Worm (Caenorhabditis elegans) whole organism, L3 larva: ENCODE measurements around the gene R02F2.9.

Experiments used
- ZK546.5 ChIP-seq: sonication (generic microtip); optimal IDR thresholded peaks from 2 replicates; lab custom pipeline; 2017; ENCODE audit warnings: missing biosample characterization, missing genetic modification characterization
- aly-2 ChIP-seq: fragments of 150-350 bp; optimal IDR thresholded peaks from 2 replicates; lab custom pipeline; 2014; ENCODE audit warnings: missing biosample characterization, missing genetic modification characterization
- ama-1 ChIP-seq: fragments of 150-350 bp; optimal IDR thresholded peaks from 2 replicates; lab custom pipeline; 2018
- ceh-16 ChIP-seq: sonication (generic microtip); optimal IDR thresholded peaks from 2 replicates; lab custom pipeline; 2017; ENCODE audit warnings: missing biosample characterization, missing genetic modification characterization
- ceh-9 ChIP-seq: sonication (generic microtip); optimal IDR thresholded peaks from 2 replicates; lab custom pipeline; 2018; ENCODE audit warnings: missing biosample characterization, missing genetic modification characterization
- daf-12 ChIP-seq: fragments of 150-350 bp; optimal IDR thresholded peaks from 2 replicates; lab custom pipeline; 2014; ENCODE audit warnings: missing biosample characterization, missing genetic modification reagents, missing genetic modification characterization
- egl-27 ChIP-seq: sonication (generic microtip); optimal IDR thresholded peaks from 4 replicates; lab custom pipeline; 2017; ENCODE audit warnings: missing biosample characterization, missing genetic modification reagents, missing genetic modification characterization
- egl-5 ChIP-seq: fragments of 150-350 bp; optimal IDR thresholded peaks from 2 replicates; lab custom pipeline; 2017; ENCODE audit warnings: missing biosample characterization, missing genetic modification reagents, missing genetic modification characterization, inconsistent platforms
- elt-1 ChIP-seq: fragments of 150-350 bp; optimal IDR thresholded peaks from 2 replicates; lab custom pipeline; 2014; ENCODE audit warnings: missing biosample characterization, missing genetic modification characterization
- elt-2 ChIP-seq: sonication (generic microtip); optimal IDR thresholded peaks from 2 replicates; lab custom pipeline; 2016; ENCODE audit warnings: missing genetic modification reagents, mild to moderate bottlenecking, missing genetic modification characterization, missing compliant biosample characterization
- elt-3 ChIP-seq, 3 experiments: fragments of 150-350 bp in 1 of 3; sonication (generic microtip) in 2 of 3; optimal IDR thresholded peaks; 2 replicates in 2 of 3; 4 replicates in 1 of 3; lab custom pipeline; 2014 to 2017; ENCODE audit warnings: missing biosample characterization in 3 of 3, missing genetic modification characterization in 3 of 3
- eor-1 ChIP-seq, 2 experiments: fragments of 150-350 bp; optimal IDR thresholded peaks; 2 replicates each; lab custom pipeline; 2014 to 2018; ENCODE audit warnings: missing biosample characterization in 2 of 2, missing genetic modification characterization in 2 of 2
- fkh-10 ChIP-seq: sonication (generic microtip); optimal IDR thresholded peaks from 2 replicates; lab custom pipeline; 2017; ENCODE audit warnings: missing biosample characterization, missing genetic modification reagents, missing genetic modification characterization
- fkh-2 ChIP-seq: fragments of 150-350 bp; optimal IDR thresholded peaks from 2 replicates; lab custom pipeline; 2014; ENCODE audit warnings: missing biosample characterization, missing genetic modification reagents, missing genetic modification characterization
- fos-1 ChIP-seq: fragments of 150-350 bp; optimal IDR thresholded peaks from 2 replicates; lab custom pipeline; 2014; ENCODE audit warnings: missing biosample characterization, missing genetic modification characterization
- lin-15B ChIP-seq: fragments of 150-350 bp; optimal IDR thresholded peaks from 2 replicates; lab custom pipeline; 2014; ENCODE audit warnings: missing biosample characterization, missing genetic modification characterization
- lin-39 ChIP-seq: fragments of 150-350 bp; optimal IDR thresholded peaks from 2 replicates; lab custom pipeline; 2018; ENCODE audit warnings: missing biosample characterization, missing genetic modification reagents, missing genetic modification characterization
- lsy-12 ChIP-seq: sonication (generic microtip); optimal IDR thresholded peaks from 2 replicates; lab custom pipeline; 2016; ENCODE audit warnings: mild to moderate bottlenecking, missing genetic modification characterization, missing compliant biosample characterization
- mml-1 ChIP-seq: fragments of 150-350 bp; sonication (generic microtip); optimal IDR thresholded peaks from 3 replicates; lab custom pipeline; 2014; ENCODE audit warnings: missing biosample characterization, missing genetic modification characterization
- nfya-1 ChIP-seq: sonication (generic microtip); optimal IDR thresholded peaks from 2 replicates; lab custom pipeline; 2017; ENCODE audit warnings: missing genetic modification characterization, mild to moderate bottlenecking, missing compliant biosample characterization, antibody characterized with exemption, moderate library complexity; ENCODE audit not compliant: insufficient read depth
- nhr-12 ChIP-seq: fragments of 150-350 bp; optimal IDR thresholded peaks from 2 replicates; lab custom pipeline; 2014; ENCODE audit warnings: missing biosample characterization, missing genetic modification characterization
- nhr-23 ChIP-seq: fragments of 150-350 bp; optimal IDR thresholded peaks from 2 replicates; lab custom pipeline; 2014; ENCODE audit warnings: missing biosample characterization, missing genetic modification reagents, missing genetic modification characterization
- nhr-237 ChIP-seq: fragments of 150-350 bp; optimal IDR thresholded peaks from 2 replicates; lab custom pipeline; 2014; ENCODE audit warnings: missing biosample characterization, missing genetic modification characterization
- nhr-25 ChIP-seq: sonication (generic microtip); optimal IDR thresholded peaks from 2 replicates; lab custom pipeline; 2017; ENCODE audit warnings: missing biosample characterization, missing genetic modification characterization
- nhr-28 ChIP-seq: fragments of 150-350 bp; optimal IDR thresholded peaks from 2 replicates; lab custom pipeline; 2014; ENCODE audit warnings: missing biosample characterization, missing genetic modification characterization
- nhr-43 ChIP-seq: sonication (generic microtip); optimal IDR thresholded peaks from 2 replicates; lab custom pipeline; 2016; ENCODE audit warnings: mild to moderate bottlenecking, missing genetic modification characterization, missing compliant biosample characterization; ENCODE audit not compliant: poor library complexity, severe bottlenecking
- nhr-76 ChIP-seq: fragments of 150-350 bp; sonication (generic microtip); optimal IDR thresholded peaks from 5 replicates; lab custom pipeline; 2014; ENCODE audit warnings: missing biosample characterization, missing genetic modification characterization
- pha-4 ChIP-seq: fragments of 150-350 bp; optimal IDR thresholded peaks from 2 replicates; lab custom pipeline; 2014; ENCODE audit warnings: missing biosample characterization, missing genetic modification reagents, missing genetic modification characterization
- pqm-1 ChIP-seq: fragments of 150-350 bp; optimal IDR thresholded peaks from 2 replicates; lab custom pipeline; 2017; ENCODE audit warnings: missing biosample characterization, missing genetic modification characterization, inconsistent platforms
- sea-2 ChIP-seq: fragments of 150-350 bp; sonication (generic microtip); optimal IDR thresholded peaks from 4 replicates; lab custom pipeline; 2014; ENCODE audit warnings: missing biosample characterization, missing genetic modification reagents, missing genetic modification characterization
- tbx-2 ChIP-seq: sonication (generic microtip); optimal IDR thresholded peaks from 2 replicates; lab custom pipeline; 2016; ENCODE audit warnings: mild to moderate bottlenecking, missing genetic modification characterization, missing compliant biosample characterization
- unc-62 ChIP-seq: fragments of 150-350 bp; sonication (generic microtip); optimal IDR thresholded peaks from 4 replicates; lab custom pipeline; 2014; ENCODE audit warnings: missing biosample characterization, missing genetic modification reagents, missing genetic modification characterization
- zag-1 ChIP-seq: fragments of 150-350 bp; optimal IDR thresholded peaks from 2 replicates; lab custom pipeline; 2014; ENCODE audit warnings: missing biosample characterization, missing genetic modification characterization

The R02F2.9 gene

ce11 chrIII:5464077-5464476, 34.9 kb upstream of the R02F2.9 start, which contains the start of gene F48E8.2:
Gene F48E8.2, plus strand, starts transcription at chrIII:5464377.
- TF ChIP-seq unc-62 (GFP tag; lab: Kevin White, UChicago) (no peak), eor-1 (tag; optimal IDR thresholded peaks at IDR 0.05; lab: Kevin White, UChicago) (no peak), elt-3 (tag; optimal IDR thresholded peaks at IDR 0.05; lab: Kevin White, UChicago) (no peak), fos-1 (tag; lab: Kevin White, UChicago) (no peak), nhr-237 (no peak), lin-15B (no peak), fkh-2 (tag; lab: Kevin White, UChicago) (no peak), lin-39 (tag; lab: Kevin White, UChicago) (no peak), ZK546.5 (tag; lab: Kevin White, UChicago) (no peak), zag-1 (no peak), pha-4 (tag; lab: Kevin White, UChicago) (no peak), nhr-76 (tag; lab: Kevin White, UChicago) (no peak), egl-27 (tag; lab: Kevin White, UChicago) (no peak), ceh-16 (tag; lab: Kevin White, UChicago) (no peak), ceh-9 (tag; lab: Kevin White, UChicago) (no peak), pqm-1 (tag; lab: Kevin White, UChicago) (no peak), aly-2 (tag; lab: Kevin White, UChicago) (no peak), mml-1 (tag; lab: Kevin White, UChicago) (no peak), elt-2 (tag; lab: Kevin White, UChicago) (no peak), nhr-12 (tag; lab: Kevin White, UChicago) (no peak)

ce11 chrIII:5464850-5465249, 34.1 kb upstream of the R02F2.9 start:
- TF ChIP-seq ZK546.5 (tag; lab: Kevin White, UChicago) (no peak), elt-3 (tag; optimal IDR thresholded peaks at IDR 0.05; lab: Kevin White, UChicago) (peak; percentile 49 to 90 (median 88)), tbx-2 (tag; lab: Kevin White, UChicago) (no peak), nhr-25 (tag; lab: Kevin White, UChicago) (peak; percentile 19)

ce11 chrIII:5469090-5469489, 29.9 kb upstream of the R02F2.9 start:
- TF ChIP-seq nfya-1 (peak; percentile 99), fkh-10 (GFP tag; lab: Kevin White, UChicago) (no peak), mml-1 (tag; lab: Kevin White, UChicago) (no peak)

- TF ChIP-seq nhr-23 (tag; lab: Kevin White, UChicago) (peak; percentile 82), tbx-2 (tag; lab: Kevin White, UChicago) (no peak), ZK546.5 (tag; lab: Kevin White, UChicago) (no peak), nhr-12 (tag; lab: Kevin White, UChicago) (no peak), aly-2 (tag; lab: Kevin White, UChicago) (no peak), daf-12 (no peak), elt-1 (no peak), lsy-12 (no peak), eor-1 (tag; optimal IDR thresholded peaks at IDR 0.05; lab: Kevin White, UChicago) (no peak), nfya-1 (peak; percentile 48), nhr-43 (tag; lab: Kevin White, UChicago) (peak; percentile 56)
Observed at ce11 chrIII:5472693-5473092, 26.3 kb upstream of the R02F2.9 start.

- peak; percentile 15 for TF ChIP-seq nhr-23 (tag; lab: Kevin White, UChicago)
- TF ChIP-seq elt-1, result no peak
- no peak for TF ChIP-seq nhr-12 (tag; lab: Kevin White, UChicago)
- no peak for TF ChIP-seq lsy-12
- TF ChIP-seq, all 47 proteins: peak for 1
Observed at ce11 chrIII:5474176-5474575, 24.8 kb upstream of the R02F2.9 start, which contains the start of gene lon-1. Gene lon-1, plus strand, starts transcription at chrIII:5474476.

ce11 chrIII:5478011-5478410, 21.0 kb upstream of the R02F2.9 start, which contains the start of gene R02F2.10:
Gene R02F2.10, plus strand, starts transcription at chrIII:5478311.
- TF ChIP-seq nhr-237, result no peak
- no peak for TF ChIP-seq daf-12
- TF ChIP-seq ama-1 (lab: Kevin White, UChicago), result no peak
- TF ChIP-seq egl-5, result no peak
- TF ChIP-seq sea-2 (GFP tag; lab: Kevin White, UChicago), result no peak
- TF ChIP-seq nhr-28, result no peak
- TF ChIP-seq nhr-12 (tag; lab: Kevin White, UChicago), result no peak
- no peak for TF ChIP-seq ceh-9 (tag; lab: Kevin White, UChicago)
- TF ChIP-seq aly-2 (tag; lab: Kevin White, UChicago), result no peak
